Fruit fly (Drosophila melanogaster) Kc167 (cell line): Measurements from ENCODE around the gene beta4GalT7.

Source experiments
- Myc ChIP-seq: fragments of >200 bp; optimal IDR thresholded peaks from 2 replicates; lab custom pipeline; 2017; ENCODE audit warnings: missing external identifiers
- Sin3A ChIP-seq: fragments of >200 bp; optimal IDR thresholded peaks from 2 replicates; lab custom pipeline; 2018; ENCODE audit warnings: missing external identifiers
- h ChIP-seq: fragments of >200 bp; optimal IDR thresholded peaks from 3 replicates; lab custom pipeline; 2018; ENCODE audit warnings: missing external identifiers
- insv ChIP-seq: fragments of >200 bp; optimal IDR thresholded peaks from 3 replicates; lab custom pipeline; 2018; ENCODE audit warnings: missing external identifiers
- psq ChIP-seq: fragments of >200 bp; optimal IDR thresholded peaks from 2 replicates; lab custom pipeline; 2017; ENCODE audit warnings: missing external identifiers
- ttk ChIP-seq: sonication (Bioruptor generic); optimal IDR thresholded peaks from 2 replicates; lab custom pipeline; 2017; ENCODE audit warnings: missing external identifiers

- TF ChIP-seq psq (lab: Kevin White, UChicago): no peak
- TF ChIP-seq Sin3A: no peak
- no peak for TF ChIP-seq Myc (lab: Kevin White, UChicago)
- TF ChIP-seq h (lab: Kevin White, UChicago): no peak
- no peak for TF ChIP-seq ttk (lab: Kevin White, UChicago)
- TF ChIP-seq insv (lab: Kevin White, UChicago): no peak
Measured at dm6 chr3R:24997287-24997686, 25.8 kb upstream of the beta4GalT7 start.
